Worm (Caenorhabditis elegans): ENCODE measurements around the gene srx-88.

The srx-88 gene

DNA sequence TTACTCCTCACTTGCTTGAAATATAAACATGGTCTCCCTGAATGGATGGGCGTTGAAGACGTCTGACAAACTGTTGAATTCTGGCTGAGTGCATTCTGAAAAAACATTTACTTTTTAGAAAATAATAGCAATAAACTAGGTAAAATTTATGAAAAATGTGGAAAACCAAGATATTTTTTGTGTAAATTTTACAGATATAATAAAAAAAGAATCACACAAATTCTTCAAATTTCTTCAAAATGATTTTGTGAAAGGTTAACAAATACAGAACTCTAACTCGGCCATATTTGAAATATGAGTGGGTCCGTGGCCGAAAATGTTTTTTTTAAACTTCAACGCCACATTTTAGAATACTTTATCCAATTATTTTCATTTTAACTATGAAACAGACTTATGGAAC is 34.9 kb downstream of the srx-88 start, which contains the start of gene glb-15:
Gene glb-15 (minus strand): TSS at position 101 of the 400 bp plus-strand sequence.
- no peak for TF ChIP-seq spr-3 (GFP tag; optimal IDR thresholded peaks at IDR 0.05)
- no peak for TF ChIP-seq aha-1 (tag)
- no peak for TF ChIP-seq T26A8.4 (GFP tag; IDR thresholded peaks at IDR 0.05)
- TF ChIP-seq zfp-2 (tag; optimal IDR thresholded peaks at IDR 0.05) = no peak
- no peak for TF ChIP-seq lin-38 (GFP tag; IDR thresholded peaks at IDR 0.05)
- no peak for TF ChIP-seq daf-19 (GFP tag; conservative IDR thresholded peaks at IDR 0.05)
- no peak for TF ChIP-seq snpc-4 (tag; optimal IDR thresholded peaks at IDR 0.05)
- TF ChIP-seq madf-5 (GFP tag; IDR thresholded peaks at IDR 0.05) = no peak
- TF ChIP-seq mxl-3 (GFP tag; optimal IDR thresholded peaks at IDR 0.05) = no peak
- TF ChIP-seq zag-1 (tag; optimal IDR thresholded peaks at IDR 0.05) = no peak
- TF ChIP-seq set-16 (GFP tag; IDR thresholded peaks at IDR 0.05) = no peak
- no peak for TF ChIP-seq tag-97 (GFP tag; IDR thresholded peaks at IDR 0.05)
- no peak for TF ChIP-seq Y48G9A.11 (GFP tag; IDR thresholded peaks at IDR 0.05)
- TF ChIP-seq unc-130 (GFP tag; optimal IDR thresholded peaks at IDR 0.05) = no peak
- TF ChIP-seq lin-1 (GFP tag; IDR thresholded peaks at IDR 0.05) = no peak
- no peak for TF ChIP-seq spr-1 (tag; optimal IDR thresholded peaks at IDR 0.05)
- TF ChIP-seq lin-29 (GFP tag; IDR thresholded peaks at IDR 0.05) = no peak
- TF ChIP-seq dve-1 (tag; optimal IDR thresholded peaks at IDR 0.05; ENCODE audit: insufficient read depth) = no peak
- no peak for TF ChIP-seq lin-13 (GFP tag; optimal IDR thresholded peaks at IDR 0.05)

DNA sequence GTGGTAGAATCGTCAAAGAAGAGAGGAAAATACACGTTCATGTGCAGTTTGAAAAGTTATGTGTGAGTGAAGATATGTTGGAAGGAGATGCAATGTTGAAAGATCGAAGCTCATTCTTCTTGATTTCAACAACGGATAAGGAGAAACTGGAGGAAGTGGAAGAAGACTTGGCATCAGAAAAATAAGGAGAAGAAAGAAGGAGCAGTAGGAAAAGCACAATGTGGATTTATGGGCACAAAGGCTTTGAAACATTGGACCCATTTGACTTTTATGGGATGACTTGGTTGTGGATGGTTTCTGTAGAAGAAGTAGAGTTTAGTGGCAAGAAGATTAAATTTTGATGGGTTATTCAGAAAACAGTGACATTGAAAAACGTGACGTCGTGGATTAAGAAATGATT is 36.8 kb downstream of the srx-88 start:
- TF ChIP-seq unc-62 (GFP tag; optimal IDR thresholded peaks at IDR 0.05 in 1 of 2) (peak in 1 of 2 experiments; percentile 47), unc-62 (tag; optimal IDR thresholded peaks at IDR 0.05) (no peak), vab-7 (GFP tag; IDR thresholded peaks at IDR 0.05) (no peak), nhr-237 (tag; optimal IDR thresholded peaks at IDR 0.05) (no peak), nhr-28 (tag; optimal IDR thresholded peaks at IDR 0.05) (no peak), zag-1 (tag; optimal IDR thresholded peaks at IDR 0.05) (no peak), unc-39 (tag; optimal IDR thresholded peaks at IDR 0.05) (no peak), attf-4 (tag; optimal IDR thresholded peaks at IDR 0.05) (no peak), nhr-102 (tag; optimal IDR thresholded peaks at IDR 0.05) (no peak)

DNA sequence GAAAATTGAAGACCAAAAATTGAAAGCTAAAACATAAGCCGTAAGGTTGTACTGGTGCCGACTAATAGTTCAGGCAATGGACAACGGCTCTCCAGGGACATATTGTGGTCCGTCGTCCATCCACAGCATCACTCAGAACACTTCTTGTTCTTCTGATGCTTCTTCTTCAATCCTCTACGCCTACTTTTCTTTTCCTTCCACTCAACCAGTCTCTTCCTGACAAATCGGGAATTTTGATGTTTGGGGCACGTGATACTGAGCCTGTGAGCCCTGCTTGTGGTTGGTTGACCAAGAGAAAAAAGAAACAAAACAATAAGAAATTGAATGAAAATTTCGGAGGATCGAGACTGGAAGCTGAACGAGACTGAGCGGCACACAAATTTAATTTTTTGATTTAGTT is 38.0 kb downstream of the srx-88 start:
- no peak for TF ChIP-seq lim-7 (GFP tag; IDR thresholded peaks at IDR 0.05)
- peak in 1 of 2 experiments; percentile 99 for TF ChIP-seq unc-62 (GFP tag; optimal IDR thresholded peaks at IDR 0.05 in 1 of 2)
- TF ChIP-seq unc-62 (tag; optimal IDR thresholded peaks at IDR 0.05) = no peak
- TF ChIP-seq madf-9 (GFP tag; conservative IDR thresholded peaks at IDR 0.05) = no peak
- TF ChIP-seq hmg-1.1 (GFP tag; IDR thresholded peaks at IDR 0.05) = 0 out of 2 replicates have a peak, but pooled peaks have one; percentile 23
- TF ChIP-seq lsy-2 (tag; optimal IDR thresholded peaks at IDR 0.05) = peak in 1 of 2 experiments; percentile 17
- no peak for TF ChIP-seq daf-8 (GFP tag; IDR thresholded peaks at IDR 0.05)
- peak; percentile 1 for TF ChIP-seq hlh-30 (tag; optimal IDR thresholded peaks at IDR 0.05; ENCODE audit: insufficient read depth)
- no peak for TF ChIP-seq php-3 (GFP tag; IDR thresholded peaks at IDR 0.05)
- TF ChIP-seq mxl-2 (GFP tag; conservative IDR thresholded peaks at IDR 0.05) = no peak
- TF ChIP-seq nhr-76 (tag; optimal IDR thresholded peaks at IDR 0.05) = no peak
- TF ChIP-seq zip-11 (GFP tag; IDR thresholded peaks at IDR 0.05) = no peak
- no peak for TF ChIP-seq dve-1 (tag; optimal IDR thresholded peaks at IDR 0.05; ENCODE audit: insufficient read depth)

DNA sequence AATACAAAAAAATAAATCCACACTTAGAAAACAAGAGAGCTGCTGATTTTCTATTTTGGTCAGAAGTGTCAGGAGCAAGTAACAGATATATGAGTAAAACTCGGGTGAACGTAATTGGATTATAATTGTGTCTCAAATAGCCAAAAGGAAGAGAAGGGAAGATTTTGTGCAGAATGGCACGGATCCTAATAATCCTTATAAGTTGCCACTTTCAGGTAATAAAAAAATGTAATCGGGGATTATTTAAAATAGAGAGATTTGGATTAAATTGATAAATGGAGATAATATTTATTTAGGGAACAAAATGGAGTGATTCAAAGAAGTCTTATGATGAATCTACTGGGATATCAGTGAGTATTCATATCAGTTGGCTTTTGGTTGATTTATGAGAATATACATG is 41.6 kb downstream of the srx-88 start:
- TF ChIP-seq F49E8.2 (tag; optimal IDR thresholded peaks at IDR 0.05; ENCODE audit: borderline replicate concordance) (no peak), unc-62 (GFP tag; optimal IDR thresholded peaks at IDR 0.05 in 1 of 2) (peak in 1 of 2 experiments; percentile 31), unc-62 (tag; optimal IDR thresholded peaks at IDR 0.05) (no peak), lin-1 (GFP tag; IDR thresholded peaks at IDR 0.05) (no peak), unc-39 (tag; optimal IDR thresholded peaks at IDR 0.05) (no peak), nhr-237 (tag; optimal IDR thresholded peaks at IDR 0.05) (no peak), zfp-3 (GFP tag; conservative IDR thresholded peaks at IDR 0.05) (no peak)
